Fruit fly (Drosophila melanogaster) whole organism, wandering third instar larva: ENCODE measurements around the gene CG14234.

Source experiments
- HLH106 ChIP-seq: fragments of 200-800 bp; optimal IDR thresholded peaks from 3 replicates; lab custom pipeline; 2019; ENCODE audit warnings: missing biosample characterization, mild to moderate bottlenecking, missing genetic modification characterization, moderate library complexity
- Myc ChIP-seq: fragments of >200 bp; optimal IDR thresholded peaks from 2 replicates; lab custom pipeline; 2017
- lola ChIP-seq: fragments of >200 bp; optimal IDR thresholded peaks from 2 replicates; lab custom pipeline; 2017; ENCODE audit warnings: missing biosample characterization, missing genetic modification characterization
- psq ChIP-seq: fragments of 200-800 bp; sonication (Bioruptor generic); optimal IDR thresholded peaks from 3 replicates; lab custom pipeline; 2017; ENCODE audit warnings: missing biosample characterization, mild to moderate bottlenecking, missing genetic modification characterization, moderate library complexity

- TF ChIP-seq lola (GFP tag; lab: Kevin White, UChicago) (no peak), psq (no peak), Myc (lab: Kevin White, UChicago) (no peak), HLH106 (tag; lab: Kevin White, UChicago) (no peak)
Observed at dm6 chrX:19688848-19689247, 46.5 kb upstream of the CG14234 start, which contains the start of gene CG14227.
